Worm (Caenorhabditis elegans) whole organism, young adult: Measurements from ENCODE around the gene jun-1.

Experiments used
- C06A6.2 ChIP-seq: fragments of 200-800 bp; sonication (Bioruptor generic); conservative IDR thresholded peaks from 2 replicates; pipeline ENCODE4 v1.3.6; 2022; ENCODE audit warnings: missing genetic modification characterization, missing compliant biosample characterization
- F10E7.11 ChIP-seq: sonication (generic microtip); optimal IDR thresholded peaks from 2 replicates; lab custom pipeline; 2017; ENCODE audit warnings: mild to moderate bottlenecking, missing genetic modification characterization, moderate library complexity, missing compliant biosample characterization
- F33H1.4 ChIP-seq: fragments of 200-800 bp; sonication (Bioruptor generic); IDR thresholded peaks from 2 replicates; pipeline ENCODE4 v1.3.6; 2022; ENCODE audit warnings: missing genetic modification reagents, missing genetic modification characterization, missing compliant biosample characterization
- F52B5.7 ChIP-seq: sonication (generic microtip); optimal IDR thresholded peaks from 2 replicates; lab custom pipeline; 2016; ENCODE audit warnings: mild to moderate bottlenecking, missing genetic modification characterization, missing compliant biosample characterization
- F55B11.4 ChIP-seq: sonication (generic microtip); optimal IDR thresholded peaks from 2 replicates; lab custom pipeline; 2016; ENCODE audit warnings: missing compliant biosample characterization, missing genetic modification characterization, borderline replicate concordance; ENCODE audit not compliant: insufficient read depth
- F57C9.4 ChIP-seq: sonication (generic microtip); optimal IDR thresholded peaks from 2 replicates; lab custom pipeline; 2017; ENCODE audit warnings: mild to moderate bottlenecking, missing genetic modification characterization, missing compliant biosample characterization
- Y53F4B.3 ChIP-seq: fragments of 200-800 bp; sonication (Bioruptor generic); IDR thresholded peaks from 2 replicates; pipeline ENCODE4 v1.3.6; 2022; ENCODE audit warnings: missing genetic modification reagents, missing genetic modification characterization, missing compliant biosample characterization
- akir-1 ChIP-seq: fragments of 200-800 bp; sonication (Bioruptor generic); optimal IDR thresholded peaks from 2 replicates; lab custom pipeline; 2018; ENCODE audit warnings: mild to moderate bottlenecking, missing genetic modification characterization, moderate library complexity, missing compliant biosample characterization
- atf-7 ChIP-seq: sonication (generic microtip); optimal IDR thresholded peaks from 2 replicates; lab custom pipeline; 2017; ENCODE audit warnings: mild to moderate bottlenecking, missing genetic modification characterization, missing compliant biosample characterization
- attf-5 ChIP-seq: fragments of 200-800 bp; sonication (Bioruptor generic); optimal IDR thresholded peaks from 2 replicates; lab custom pipeline; 2018; ENCODE audit warnings: mild to moderate bottlenecking, missing genetic modification characterization, missing compliant biosample characterization
- cebp-2 ChIP-seq: fragments of 200-800 bp; sonication (Bioruptor generic); IDR thresholded peaks from 2 replicates; pipeline ENCODE4 v1.3.6; 2022; ENCODE audit warnings: missing genetic modification characterization, missing compliant biosample characterization
- ceh-40 ChIP-seq: fragments of 200-800 bp; sonication (Bioruptor generic); IDR thresholded peaks from 2 replicates; pipeline ENCODE4 v1.3.6; 2022; ENCODE audit warnings: missing genetic modification characterization, missing compliant biosample characterization
- dox-1 ChIP-seq: fragments of 200-800 bp; sonication (Bioruptor generic); IDR thresholded peaks from 2 replicates; pipeline ENCODE4 v1.3.6; 2022; ENCODE audit warnings: missing genetic modification reagents, missing genetic modification characterization, missing compliant biosample characterization
- dpl-1 ChIP-seq: fragments of 150-350 bp; optimal IDR thresholded peaks from 2 replicates; lab custom pipeline; 2014; ENCODE audit warnings: missing biosample characterization, missing genetic modification reagents, missing genetic modification characterization
- egl-18 ChIP-seq: fragments of 200-800 bp; sonication (Bioruptor generic); IDR thresholded peaks from 2 replicates; pipeline ENCODE4 v1.3.6; 2022; ENCODE audit warnings: missing genetic modification reagents, missing genetic modification characterization, missing compliant biosample characterization
- gei-17 ChIP-seq: fragments of 200-800 bp; sonication (Bioruptor generic); optimal IDR thresholded peaks from 2 replicates; lab custom pipeline; 2018; ENCODE audit warnings: mild to moderate bottlenecking, missing genetic modification characterization, missing compliant biosample characterization
- him-1 ChIP-seq: sonication (generic microtip); optimal IDR thresholded peaks from 2 replicates; lab custom pipeline; 2016; ENCODE audit warnings: missing genotype, missing genetic modification reagents, missing genetic modification characterization, missing compliant biosample characterization
- hlh-26 ChIP-seq: fragments of 200-800 bp; sonication (Bioruptor generic); conservative IDR thresholded peaks from 2 replicates; pipeline ENCODE4 v1.3.6; 2022; ENCODE audit warnings: missing genetic modification reagents, missing genetic modification characterization, missing compliant biosample characterization
- lin-54 ChIP-seq: fragments of 200-800 bp; sonication (Bioruptor generic); optimal IDR thresholded peaks from 2 replicates; lab custom pipeline; 2018; ENCODE audit warnings: mild to moderate bottlenecking, missing genetic modification characterization, missing compliant biosample characterization
- madf-3 ChIP-seq: fragments of 200-800 bp; sonication (Bioruptor generic); IDR thresholded peaks from 2 replicates; pipeline ENCODE4 v1.3.6; 2022; ENCODE audit warnings: missing genetic modification reagents, missing genetic modification characterization, missing compliant biosample characterization
- nhr-80 ChIP-seq: sonication (generic microtip); optimal IDR thresholded peaks from 2 replicates; lab custom pipeline; 2016; ENCODE audit warnings: missing genetic modification characterization, missing compliant biosample characterization
- rcor-1 ChIP-seq: fragments of 200-800 bp; sonication (Bioruptor generic); IDR thresholded peaks from 2 replicates; pipeline ENCODE4 v1.3.6; 2022; ENCODE audit warnings: missing genetic modification reagents, missing genetic modification characterization, missing compliant biosample characterization
- rec-8 ChIP-seq, 2 experiments: sonication (generic microtip); optimal IDR thresholded peaks; 2 replicates each; lab custom pipeline; 2016; ENCODE audit warnings: mild to moderate bottlenecking in 2 of 2, missing genetic modification characterization in 2 of 2, missing genetic modification reagents in 2 of 2, missing genotype in 2 of 2, missing biosample characterization in 1 of 2, missing compliant biosample characterization in 1 of 2, moderate library complexity in 1 of 2
- sdz-38 ChIP-seq: sonication (generic microtip); optimal IDR thresholded peaks from 2 replicates; lab custom pipeline; 2016; ENCODE audit warnings: missing genotype, missing genetic modification characterization, missing compliant biosample characterization
- snpc-4 ChIP-seq, 5 experiments: fragments of 150-350 bp in 1 of 5; sonication (generic microtip) in 4 of 5; optimal IDR thresholded peaks; 2 replicates each; lab custom pipeline; 2014 to 2018; ENCODE audit warnings: missing genetic modification characterization in 5 of 5, missing biosample characterization in 3 of 5, antibody characterized with exemption in 2 of 5, mild to moderate bottlenecking in 2 of 5, missing compliant biosample characterization in 2 of 5, missing genotype in 2 of 5, moderate library complexity in 2 of 5, missing genetic modification reagents in 1 of 5
- sptf-2 ChIP-seq: fragments of 200-800 bp; sonication (Bioruptor generic); optimal IDR thresholded peaks from 2 replicates; lab custom pipeline; 2018; ENCODE audit warnings: mild to moderate bottlenecking, missing genetic modification characterization, missing compliant biosample characterization
- tbp1 ChIP-seq: fragments of 200-800 bp; sonication (Bioruptor generic); optimal IDR thresholded peaks from 2 replicates; lab custom pipeline; 2018; ENCODE audit warnings: mild to moderate bottlenecking, missing genetic modification characterization, missing compliant biosample characterization
- ztf-18 ChIP-seq: sonication (generic microtip); optimal IDR thresholded peaks from 2 replicates; lab custom pipeline; 2016; ENCODE audit warnings: missing genotype, mild to moderate bottlenecking, missing genetic modification characterization, missing compliant biosample characterization
- ztf-26 ChIP-seq: sonication (generic microtip); optimal IDR thresholded peaks from 2 replicates; lab custom pipeline; 2017; ENCODE audit warnings: missing genetic modification characterization, missing compliant biosample characterization
- ztf-3 ChIP-seq: fragments of 200-800 bp; sonication (Bioruptor generic); optimal IDR thresholded peaks from 2 replicates; lab custom pipeline; 2018; ENCODE audit warnings: mild to moderate bottlenecking, missing genetic modification characterization, missing compliant biosample characterization
- ztf-6 ChIP-seq: fragments of 200-800 bp; sonication (Bioruptor generic); IDR thresholded peaks from 2 replicates; pipeline ENCODE4 v1.3.6; 2022; ENCODE audit warnings: missing genetic modification reagents, missing genetic modification characterization, missing compliant biosample characterization

Gene jun-1

ce11 chrII:9078351-9078750 is 34.6 kb upstream of the jun-1 start:
- TF ChIP-seq F52B5.7 (tag; lab: Kevin White, UChicago), result no peak
- TF ChIP-seq ztf-3 (GFP tag; lab: Kevin White, UChicago), result no peak
- no peak for TF ChIP-seq attf-5 (GFP tag; lab: Kevin White, UChicago)
- no peak for TF ChIP-seq F57C9.4 (tag; lab: Kevin White, UChicago)
- no peak for TF ChIP-seq F10E7.11 (tag; lab: Kevin White, UChicago)
- TF ChIP-seq dox-1, result no peak
- no peak for TF ChIP-seq madf-3
- no peak for TF ChIP-seq F33H1.4 (GFP tag; lab: Robert Waterston, UW)
- TF ChIP-seq C06A6.2 (GFP tag; lab: Robert Waterston, UW), result no peak
- no peak for TF ChIP-seq ztf-26
- no peak for TF ChIP-seq ztf-6 (GFP tag; lab: Robert Waterston, UW)
- TF ChIP-seq him-1 (tag; lab: Kevin White, UChicago), result no peak
- no peak for TF ChIP-seq Y53F4B.3 (GFP tag; lab: Robert Waterston, UW)
- no peak for TF ChIP-seq ceh-40 (GFP tag; lab: Robert Waterston, UW)

ce11 chrII:9083093-9083492 is 29.9 kb upstream of the jun-1 start, which contains the start of gene sysm-1:
sysm-1 (minus strand) TSS chrII:9083193.
- no peak for TF ChIP-seq rcor-1 (GFP tag; lab: Robert Waterston, UW)
- TF ChIP-seq ztf-18 (tag; lab: Kevin White, UChicago), result no peak
- peak; percentile 4 for TF ChIP-seq nhr-80 (tag; lab: Kevin White, UChicago)
- no peak for TF ChIP-seq rec-8 (tag; optimal IDR thresholded peaks at IDR 0.05; lab: Kevin White, UChicago)
- no peak for TF ChIP-seq hlh-26
- TF ChIP-seq cebp-2 (GFP tag; lab: Robert Waterston, UW), result no peak
- no peak for TF ChIP-seq ztf-26

ce11 chrII:9086308-9086707 is 26.6 kb upstream of the jun-1 start, which contains the start of gene hlh-3:
hlh-3 (plus strand) TSS chrII:9086608.
- no peak for TF ChIP-seq sptf-2
- TF ChIP-seq, all 124 proteins: peak for 0

- TF ChIP-seq nhr-80 (tag; lab: Kevin White, UChicago) (peak; percentile 80), F55B11.4 (tag; lab: Kevin White, UChicago) (no peak), akir-1 (GFP tag; lab: Kevin White, UChicago) (no peak), gei-17 (GFP tag; lab: Kevin White, UChicago) (no peak), egl-18 (GFP tag; lab: Robert Waterston, UW) (no peak), lin-54 (GFP tag; lab: Kevin White, UChicago) (no peak), atf-7 (no peak)
Observed at ce11 chrII:9092910-9093309, 20.0 kb upstream of the jun-1 start.

- TF ChIP-seq tbp1 (GFP tag; lab: Kevin White, UChicago) (no peak), snpc-4 (GFP tag; optimal IDR thresholded peaks at IDR 0.05; lab: Kevin White, UChicago) (no peak), snpc-4 (tag; optimal IDR thresholded peaks at IDR 0.05; lab: Kevin White, UChicago) (no peak), sdz-38 (tag; lab: Kevin White, UChicago) (no peak), dpl-1 (GFP tag; lab: Kevin White, UChicago) (no peak)
Observed at ce11 chrII:9093584-9093983, 19.4 kb upstream of the jun-1 start, which contains the start of gene C07H4.1. C07H4.1 (minus strand) TSS chrII:9093684.
